Fruit fly (Drosophila melanogaster) Kc167 (cell line): Measurements from ENCODE around the gene CG32040.

Experiments used
- Myc ChIP-seq: fragments of >200 bp; optimal IDR thresholded peaks from 2 replicates; lab custom pipeline; 2017; ENCODE audit warnings: missing external identifiers
- Sin3A ChIP-seq: fragments of >200 bp; optimal IDR thresholded peaks from 2 replicates; lab custom pipeline; 2018; ENCODE audit warnings: missing external identifiers
- h ChIP-seq: fragments of >200 bp; optimal IDR thresholded peaks from 3 replicates; lab custom pipeline; 2018; ENCODE audit warnings: missing external identifiers
- insv ChIP-seq: fragments of >200 bp; optimal IDR thresholded peaks from 3 replicates; lab custom pipeline; 2018; ENCODE audit warnings: missing external identifiers
- psq ChIP-seq: fragments of >200 bp; optimal IDR thresholded peaks from 2 replicates; lab custom pipeline; 2017; ENCODE audit warnings: missing external identifiers
- ttk ChIP-seq: sonication (Bioruptor generic); optimal IDR thresholded peaks from 2 replicates; lab custom pipeline; 2017; ENCODE audit warnings: missing external identifiers

Gene CG32040

dm6 chr3L:9402157-9402890 is 48.5 kb downstream of the CG32040 start, which contains the start of gene eIF4E1:
Gene eIF4E1 (minus strand): TSS chr3L:9402460.
- TF ChIP-seq h (lab: Kevin White, UChicago) (no peak), ttk (lab: Kevin White, UChicago) (no peak), Sin3A (no peak), insv (lab: Kevin White, UChicago) (no peak), Myc (lab: Kevin White, UChicago) (no peak), psq (lab: Kevin White, UChicago) (no peak)

- no peak for TF ChIP-seq Sin3A
- no peak for TF ChIP-seq ttk (lab: Kevin White, UChicago)
- TF ChIP-seq Myc (lab: Kevin White, UChicago) = no peak
- TF ChIP-seq psq (lab: Kevin White, UChicago) = no peak
- TF ChIP-seq insv (lab: Kevin White, UChicago) = no peak
- TF ChIP-seq h (lab: Kevin White, UChicago) = no peak
These were observed 50.7 kb downstream of the CG32040 start, which contains the start of gene Cpr67B for dm6 chr3L:9404497-9404896. Gene Cpr67B (plus strand): TSS chr3L:9404797.
